Worm (Caenorhabditis elegans) whole organism, late embryonic: Measurements from ENCODE around the gene K06A9.3.

ENCODE experiments used
- C08G9.2 ChIP-seq: sonication (generic microtip); optimal IDR thresholded peaks from 2 replicates; lab custom pipeline; 2016; ENCODE audit warnings: mild to moderate bottlenecking, missing genetic modification characterization, moderate library complexity, missing compliant biosample characterization
- F13H6.1 ChIP-seq: sonication (generic microtip); optimal IDR thresholded peaks from 2 replicates; lab custom pipeline; 2016; ENCODE audit warnings: missing genetic modification characterization, missing compliant biosample characterization
- K02D7.2 ChIP-seq: sonication (generic microtip); optimal IDR thresholded peaks from 2 replicates; lab custom pipeline; 2017; ENCODE audit warnings: mild to moderate bottlenecking, missing genetic modification characterization, missing compliant biosample characterization
- T23F11.4 ChIP-seq: fragments of 200-800 bp; sonication (Bioruptor generic); optimal IDR thresholded peaks from 2 replicates; lab custom pipeline; 2018; ENCODE audit warnings: mild to moderate bottlenecking, missing genetic modification characterization, missing compliant biosample characterization
- Y22D7AL.16 ChIP-seq: sonication (generic microtip); optimal IDR thresholded peaks from 2 replicates; lab custom pipeline; 2016; ENCODE audit warnings: missing genetic modification characterization, missing compliant biosample characterization
- ama-1 ChIP-seq: fragments of 150-350 bp; optimal IDR thresholded peaks from 2 replicates; lab custom pipeline; 2014
- ceh-18 ChIP-seq: sonication (generic microtip); optimal IDR thresholded peaks from 2 replicates; lab custom pipeline; 2016; ENCODE audit warnings: missing genetic modification characterization, missing compliant biosample characterization
- ceh-2 ChIP-seq: sonication (generic microtip); optimal IDR thresholded peaks from 2 replicates; lab custom pipeline; 2016; ENCODE audit warnings: missing genotype, missing genetic modification characterization, missing compliant biosample characterization
- ceh-24 ChIP-seq: sonication (generic microtip); optimal IDR thresholded peaks from 2 replicates; lab custom pipeline; 2016; ENCODE audit warnings: mild to moderate bottlenecking, missing genetic modification characterization, missing compliant biosample characterization
- ceh-30 ChIP-seq: fragments of 150-350 bp; optimal IDR thresholded peaks from 2 replicates; lab custom pipeline; 2014; ENCODE audit warnings: missing biosample characterization, missing genetic modification characterization
- ceh-31 ChIP-seq: sonication (generic microtip); optimal IDR thresholded peaks from 2 replicates; lab custom pipeline; 2016; ENCODE audit warnings: missing genetic modification characterization, missing compliant biosample characterization
- ceh-34 ChIP-seq: sonication (generic microtip); optimal IDR thresholded peaks from 2 replicates; lab custom pipeline; 2016; ENCODE audit warnings: mild to moderate bottlenecking, missing genetic modification characterization, missing compliant biosample characterization
- ceh-6 ChIP-seq: fragments of 200-800 bp; sonication (Bioruptor generic); optimal IDR thresholded peaks from 2 replicates; lab custom pipeline; 2018; ENCODE audit warnings: mild to moderate bottlenecking, missing genetic modification characterization, missing compliant biosample characterization
- ceh-9 ChIP-seq: sonication (generic microtip); optimal IDR thresholded peaks from 2 replicates; lab custom pipeline; 2016; ENCODE audit warnings: mild to moderate bottlenecking, missing genetic modification characterization, inconsistent platforms, missing compliant biosample characterization
- che-1 ChIP-seq: sonication (generic microtip); optimal IDR thresholded peaks from 2 replicates; lab custom pipeline; 2016; ENCODE audit warnings: mild to moderate bottlenecking, missing genetic modification characterization, missing compliant biosample characterization
- dve-1 ChIP-seq: sonication (generic microtip); optimal IDR thresholded peaks from 2 replicates; lab custom pipeline; 2017; ENCODE audit warnings: antibody characterized with exemption, mild to moderate bottlenecking, missing genetic modification characterization, missing compliant biosample characterization
- elt-2 ChIP-seq: sonication (generic microtip); optimal IDR thresholded peaks from 2 replicates; lab custom pipeline; 2016; ENCODE audit warnings: missing genetic modification reagents, missing genetic modification characterization, missing compliant biosample characterization
- ets-4 ChIP-seq: sonication (generic microtip); optimal IDR thresholded peaks from 2 replicates; lab custom pipeline; 2016; ENCODE audit warnings: missing genetic modification characterization, missing compliant biosample characterization
- fax-1 ChIP-seq: sonication (generic microtip); optimal IDR thresholded peaks from 2 replicates; lab custom pipeline; 2016; ENCODE audit warnings: missing genotype, missing genetic modification characterization, missing compliant biosample characterization
- hlh-13 ChIP-seq: fragments of 200-800 bp; sonication (Bioruptor generic); optimal IDR thresholded peaks from 2 replicates; lab custom pipeline; 2018; ENCODE audit warnings: mild to moderate bottlenecking, missing genetic modification characterization, missing compliant biosample characterization
- hlh-15 ChIP-seq: sonication (generic microtip); optimal IDR thresholded peaks from 2 replicates; lab custom pipeline; 2016; ENCODE audit warnings: missing genetic modification characterization, missing compliant biosample characterization
- hlh-6 ChIP-seq: sonication (generic microtip); optimal IDR thresholded peaks from 2 replicates; lab custom pipeline; 2016; ENCODE audit warnings: missing genotype, missing genetic modification characterization, missing compliant biosample characterization
- lim-6 ChIP-seq: sonication (generic microtip); optimal IDR thresholded peaks from 2 replicates; lab custom pipeline; 2016; ENCODE audit warnings: missing genetic modification characterization, missing compliant biosample characterization
- madf-2 ChIP-seq: sonication (generic microtip); optimal IDR thresholded peaks from 2 replicates; lab custom pipeline; 2017; ENCODE audit warnings: missing genetic modification characterization, missing compliant biosample characterization
- nhr-11 ChIP-seq: fragments of 150-350 bp; optimal IDR thresholded peaks from 2 replicates; lab custom pipeline; 2014; ENCODE audit warnings: missing biosample characterization, missing genetic modification characterization
- nhr-232 ChIP-seq: sonication (generic microtip); optimal IDR thresholded peaks from 2 replicates; lab custom pipeline; 2016; ENCODE audit warnings: missing genetic modification characterization, missing compliant biosample characterization
- pax-1 ChIP-seq: fragments of 150-350 bp; optimal IDR thresholded peaks from 2 replicates; lab custom pipeline; 2014; ENCODE audit warnings: missing biosample characterization, missing genetic modification characterization
- pqm-1 ChIP-seq: sonication (generic microtip); optimal IDR thresholded peaks from 2 replicates; lab custom pipeline; 2016; ENCODE audit warnings: missing genetic modification characterization, missing compliant biosample characterization
- pros-1 ChIP-seq: fragments of 150-350 bp; optimal IDR thresholded peaks from 2 replicates; lab custom pipeline; 2014; ENCODE audit warnings: missing biosample characterization, missing genetic modification reagents, missing genetic modification characterization
- ref-2 ChIP-seq: sonication (generic microtip); optimal IDR thresholded peaks from 2 replicates; lab custom pipeline; 2016; ENCODE audit warnings: missing genetic modification characterization, missing compliant biosample characterization
- rnt-1 ChIP-seq: sonication (generic microtip); optimal IDR thresholded peaks from 2 replicates; lab custom pipeline; 2016; ENCODE audit warnings: missing genetic modification characterization, missing compliant biosample characterization
- sox-2 ChIP-seq: fragments of 200-800 bp; sonication (Bioruptor generic); IDR thresholded peaks from 2 replicates; pipeline ENCODE4 v1.3.6; 2022; ENCODE audit warnings: missing genetic modification reagents, missing genetic modification characterization, missing compliant biosample characterization
- sox-4 ChIP-seq: sonication (generic microtip); optimal IDR thresholded peaks from 2 replicates; lab custom pipeline; 2017; ENCODE audit warnings: mild to moderate bottlenecking, missing genetic modification characterization, inconsistent platforms, missing compliant biosample characterization
- syd-9 ChIP-seq: sonication (generic microtip); optimal IDR thresholded peaks from 2 replicates; lab custom pipeline; 2016; ENCODE audit warnings: mild to moderate bottlenecking, missing genetic modification characterization, moderate library complexity, missing compliant biosample characterization
- tbx-2 ChIP-seq: sonication (generic microtip); optimal IDR thresholded peaks from 2 replicates; lab custom pipeline; 2016; ENCODE audit warnings: missing genetic modification characterization, missing compliant biosample characterization
- ttx-3 ChIP-seq: sonication (generic microtip); optimal IDR thresholded peaks from 2 replicates; lab custom pipeline; 2016; ENCODE audit warnings: missing genetic modification reagents, missing genetic modification characterization, missing compliant biosample characterization
- unc-55 ChIP-seq: sonication (generic microtip); optimal IDR thresholded peaks from 2 replicates; lab custom pipeline; 2017; ENCODE audit warnings: missing biosample characterization, missing genetic modification reagents, missing genetic modification characterization
- unc-86 ChIP-seq: sonication (generic microtip); optimal IDR thresholded peaks from 2 replicates; lab custom pipeline; 2016; ENCODE audit warnings: missing genetic modification characterization, missing compliant biosample characterization

Gene K06A9.3

DNA sequence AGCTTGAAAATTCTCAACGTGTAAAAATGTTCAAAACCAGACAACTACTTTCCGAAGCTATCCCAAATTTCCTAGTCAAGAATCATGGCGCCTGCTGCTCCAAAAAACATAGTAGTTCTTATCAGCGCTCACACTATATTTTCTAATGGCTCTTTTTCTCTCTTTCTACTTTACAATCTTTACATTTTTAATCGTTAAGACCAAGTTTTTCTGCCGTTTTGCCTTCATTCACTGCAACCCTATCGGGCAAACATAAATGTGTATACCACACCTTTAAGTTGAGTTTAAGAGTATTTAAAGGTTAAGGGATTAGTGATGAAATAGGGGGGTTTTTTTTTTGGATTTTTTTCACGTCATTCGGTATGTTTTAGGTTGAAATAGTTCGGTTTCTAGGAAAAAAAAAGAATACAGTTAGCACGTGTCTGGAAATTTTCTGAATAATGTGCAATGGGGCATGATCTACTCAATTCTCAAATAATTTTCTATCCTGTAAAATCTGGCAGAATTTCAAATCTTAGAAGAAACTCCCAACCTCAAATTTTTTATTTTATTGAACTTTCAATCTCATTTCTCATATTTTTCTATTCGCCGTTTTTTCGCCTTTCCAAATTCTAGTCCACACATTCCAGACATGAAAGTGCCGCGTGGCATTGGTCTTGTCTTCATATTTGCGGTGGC, 11.9 kb upstream of the K06A9.3 start, which contains the start of gene K06A9.1:
K06A9.1 (plus strand) TSS at position 628 of the 678 bp plus-strand sequence.
- TF ChIP-seq hlh-15 (no peak), ceh-34 (no peak), rnt-1 (tag; lab: Kevin White, UChicago) (no peak), ceh-6 (GFP tag; lab: Kevin White, UChicago) (no peak), che-1 (tag; lab: Kevin White, UChicago) (no peak), unc-55 (GFP tag; lab: Kevin White, UChicago) (no peak), fax-1 (tag; lab: Kevin White, UChicago) (no peak), T23F11.4 (no peak), ceh-18 (tag; lab: Kevin White, UChicago) (no peak), lim-6 (tag; lab: Kevin White, UChicago) (no peak), ets-4 (tag; lab: Kevin White, UChicago) (no peak), ceh-31 (tag; lab: Kevin White, UChicago) (no peak), ceh-24 (no peak), F13H6.1 (tag; lab: Kevin White, UChicago) (no peak), dve-1 (tag; lab: Kevin White, UChicago) (no peak), ceh-9 (no peak), hlh-13 (GFP tag; lab: Kevin White, UChicago) (no peak), pqm-1 (tag; lab: Kevin White, UChicago) (no peak), madf-2 (tag; lab: Kevin White, UChicago) (no peak)

DNA sequence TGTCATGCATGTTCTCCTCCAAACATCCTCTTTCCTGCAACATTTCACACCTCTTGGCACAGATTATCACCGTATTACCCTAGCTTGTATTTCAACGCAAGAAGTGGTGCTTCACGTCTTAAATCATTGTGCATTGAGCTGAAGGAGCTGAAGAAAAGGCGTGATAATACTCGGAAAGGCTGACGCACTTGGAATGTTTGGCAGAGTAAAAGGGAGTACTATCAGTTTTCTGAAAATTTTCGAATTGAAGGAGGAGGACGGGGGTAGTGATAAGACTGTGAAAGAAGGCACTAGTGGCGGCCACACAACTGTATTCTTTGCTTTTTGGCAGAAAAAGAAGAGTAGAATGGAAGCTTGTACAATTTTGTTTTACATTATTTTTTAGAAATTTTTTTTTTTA, 8.3 kb upstream of the K06A9.3 start:
- TF ChIP-seq tbx-2 (tag; lab: Kevin White, UChicago) (no peak), sox-2 (GFP tag; lab: Robert Waterston, UW) (no peak), unc-86 (tag; lab: Kevin White, UChicago) (no peak), sox-4 (no peak), syd-9 (tag; lab: Kevin White, UChicago) (no peak), ref-2 (tag; lab: Kevin White, UChicago) (no peak), ceh-34 (no peak), ceh-30 (tag; lab: Kevin White, UChicago) (no peak), Y22D7AL.16 (tag; lab: Kevin White, UChicago) (no peak), hlh-13 (GFP tag; lab: Kevin White, UChicago) (no peak), C08G9.2 (tag; lab: Kevin White, UChicago) (no peak)
- TF ChIP-seq, all 69 proteins: peak for 0

DNA sequence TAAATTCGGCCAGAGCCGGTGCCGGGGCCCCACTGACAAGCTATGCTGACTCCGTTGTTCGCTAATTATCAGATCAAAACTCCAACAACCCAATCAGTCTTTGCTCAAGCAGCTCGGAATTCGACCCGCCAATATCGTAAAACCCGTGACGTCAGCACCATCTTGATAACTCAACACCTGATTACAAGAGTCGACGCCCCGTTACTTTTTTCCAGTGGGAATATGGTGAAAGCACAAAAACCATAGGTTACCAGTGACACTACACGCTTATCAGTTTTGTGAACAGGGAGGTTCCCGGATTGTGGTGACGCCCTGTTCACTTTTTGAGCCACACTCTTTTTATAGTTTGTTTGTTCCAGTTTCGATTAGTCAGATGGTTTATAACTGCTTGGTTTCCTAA, 5.9 kb upstream of the K06A9.3 start:
- TF ChIP-seq ceh-30 (tag; lab: Kevin White, UChicago) (no peak), ceh-6 (GFP tag; lab: Kevin White, UChicago) (no peak), pax-1 (tag; lab: Kevin White, UChicago) (no peak), nhr-232 (no peak), ttx-3 (tag; lab: Kevin White, UChicago) (no peak), ceh-34 (no peak), ref-2 (tag; lab: Kevin White, UChicago) (no peak), K02D7.2 (tag; lab: Kevin White, UChicago) (no peak), hlh-6 (tag; lab: Kevin White, UChicago) (no peak), nhr-11 (no peak), pros-1 (no peak), ama-1 (lab: Kevin White, UChicago) (no peak), ceh-9 (no peak)

DNA sequence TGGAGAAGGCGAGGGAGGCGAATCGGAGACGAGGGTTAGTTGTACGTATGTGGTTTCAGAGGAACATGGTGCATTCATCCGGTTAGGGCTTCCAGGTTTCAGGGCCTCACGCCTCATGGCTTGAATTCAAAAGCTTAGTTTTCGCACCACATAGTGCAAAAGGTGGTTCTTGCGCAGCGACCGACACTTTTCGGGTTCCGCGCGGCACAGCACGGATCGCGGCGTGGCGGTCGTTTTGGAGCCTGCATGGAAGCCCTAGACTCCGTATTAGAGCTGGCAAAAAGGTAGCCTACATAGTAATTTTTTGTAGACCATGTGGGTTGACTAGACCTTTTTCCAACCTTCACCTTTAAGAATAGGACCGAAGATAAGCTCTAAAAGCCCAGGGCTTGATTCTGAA, 3.7 kb upstream of the K06A9.3 start:
- TF ChIP-seq ceh-2 (tag; lab: Kevin White, UChicago), result no peak
- no peak for TF ChIP-seq ceh-34
- no peak for TF ChIP-seq elt-2 (tag; lab: Kevin White, UChicago)
